Fruit fly (Drosophila melanogaster) whole organism, wandering third instar larva: ENCODE measurements around the gene CG13026.

Source experiments
- Abd-B ChIP-seq: fragments of >200 bp; optimal IDR thresholded peaks from 2 replicates; lab custom pipeline; 2017; ENCODE audit warnings: missing biosample characterization, missing genetic modification characterization
- CG9705 ChIP-seq: fragments of 200-800 bp; sonication (Bioruptor generic); optimal IDR thresholded peaks from 2 replicates; lab custom pipeline; 2018; ENCODE audit warnings: missing biosample characterization, mild to moderate bottlenecking, missing genetic modification characterization
- CrebA ChIP-seq: fragments of 200-800 bp; sonication (Bioruptor generic); optimal IDR thresholded peaks from 2 replicates; lab custom pipeline; 2016; ENCODE audit warnings: missing biosample characterization, mild to moderate bottlenecking, missing genetic modification characterization, borderline replicate concordance
- Dfd ChIP-seq: fragments of >200 bp; optimal IDR thresholded peaks from 2 replicates; lab custom pipeline; 2017; ENCODE audit warnings: missing biosample characterization, missing genetic modification characterization
- Dif ChIP-seq: fragments of 200-275, 200-300 bp; sonication (Bioruptor generic); optimal IDR thresholded peaks from 2 replicates; lab custom pipeline; 2018; ENCODE audit warnings: missing biosample characterization, missing genetic modification characterization; ENCODE audit not compliant: partially characterized antibody
- GATAd ChIP-seq: sonication (Bioruptor generic); optimal IDR thresholded peaks from 2 replicates; lab custom pipeline; 2016; ENCODE audit warnings: missing biosample characterization, missing genetic modification characterization
- HLH106 ChIP-seq: fragments of 200-800 bp; optimal IDR thresholded peaks from 3 replicates; lab custom pipeline; 2019; ENCODE audit warnings: missing biosample characterization, mild to moderate bottlenecking, missing genetic modification characterization, moderate library complexity
- Hnf4 ChIP-seq: fragments of 200-800 bp; sonication (Bioruptor generic); optimal IDR thresholded peaks from 2 replicates; lab custom pipeline; 2016; ENCODE audit warnings: missing biosample characterization, mild to moderate bottlenecking, missing genetic modification characterization
- Hr83 ChIP-seq: fragments of 200-300 bp; sonication (Bioruptor generic); optimal IDR thresholded peaks from 2 replicates; lab custom pipeline; 2016; ENCODE audit warnings: missing biosample characterization, mild to moderate bottlenecking, missing genetic modification characterization, moderate library complexity; ENCODE audit not compliant: poor library complexity, severe bottlenecking
- Jra ChIP-seq: sonication (Bioruptor generic); optimal IDR thresholded peaks from 2 replicates; lab custom pipeline; 2016; ENCODE audit warnings: missing biosample characterization, missing genetic modification characterization
- Mio ChIP-seq: sonication (Bioruptor generic); optimal IDR thresholded peaks from 2 replicates; lab custom pipeline; 2016; ENCODE audit warnings: missing biosample characterization, missing genetic modification characterization
- Myc ChIP-seq: fragments of >200 bp; optimal IDR thresholded peaks from 2 replicates; lab custom pipeline; 2017
- Rel ChIP-seq, 2 experiments: fragments of 200-800 bp; sonication (Bioruptor generic) in 1 of 2; optimal IDR thresholded peaks; 2 replicates in 1 of 2; 3 replicates in 1 of 2; lab custom pipeline; 2016 to 2019; ENCODE audit warnings: mild to moderate bottlenecking in 2 of 2, missing biosample characterization in 2 of 2, missing genetic modification characterization in 2 of 2, moderate library complexity in 1 of 2
- Sp1 ChIP-seq: fragments of 200-800 bp; sonication (Bioruptor generic); optimal IDR thresholded peaks from 3 replicates; lab custom pipeline; 2019; ENCODE audit warnings: missing biosample characterization, mild to moderate bottlenecking, missing genetic modification characterization, moderate library complexity
- Vsx2 ChIP-seq: fragments of 200-300, 225-300 bp; sonication (Bioruptor generic); optimal IDR thresholded peaks from 2 replicates; lab custom pipeline; 2018; ENCODE audit warnings: missing biosample characterization, missing genetic modification characterization; ENCODE audit not compliant: partially characterized antibody
- br ChIP-seq: fragments of 200-800 bp; sonication (Bioruptor generic); optimal IDR thresholded peaks from 2 replicates; lab custom pipeline; 2016; ENCODE audit warnings: missing biosample characterization, missing genetic modification characterization
- dl ChIP-seq, 2 experiments: fragments of 175-275, 200-275 bp in 1 of 2; fragments of 200-275 bp in 1 of 2; sonication (Bioruptor generic); optimal IDR thresholded peaks; lab custom pipeline; 2018; ENCODE audit warnings: mild to moderate bottlenecking in 2 of 2, missing biosample characterization in 2 of 2, missing genetic modification characterization in 2 of 2, moderate library complexity in 2 of 2; ENCODE audit not compliant: partially characterized antibody in 2 of 2, insufficient read depth in 1 of 2
- dsf ChIP-seq: sonication (Bioruptor generic); optimal IDR thresholded peaks from 2 replicates; lab custom pipeline; 2016; ENCODE audit warnings: missing biosample characterization, missing genetic modification characterization, borderline replicate concordance
- ey ChIP-seq: fragments of 200-800 bp; sonication (Bioruptor generic); optimal IDR thresholded peaks from 2 replicates; lab custom pipeline; 2016; ENCODE audit warnings: missing biosample characterization, missing genetic modification characterization
- foxo ChIP-seq, 2 experiments: fragments of 200-800 bp; sonication (Bioruptor generic); optimal IDR thresholded peaks; 2 replicates in 1 of 2; 3 replicates in 1 of 2; lab custom pipeline; 2016 to 2017; ENCODE audit warnings: missing biosample characterization in 2 of 2, missing genetic modification characterization in 2 of 2
- fru ChIP-seq: fragments of 200-800 bp; sonication (Bioruptor generic); optimal IDR thresholded peaks from 3 replicates; lab custom pipeline; 2016; ENCODE audit warnings: missing biosample characterization, mild to moderate bottlenecking, missing genetic modification characterization
- h ChIP-seq: fragments of 200-800 bp; sonication (Bioruptor generic); optimal IDR thresholded peaks from 3 replicates; lab custom pipeline; 2016; ENCODE audit warnings: missing biosample characterization, mild to moderate bottlenecking, missing genetic modification characterization
- jim ChIP-seq: fragments of 175-275, 200-325 bp; sonication (Bioruptor generic); optimal IDR thresholded peaks from 2 replicates; lab custom pipeline; 2016; ENCODE audit warnings: missing biosample characterization, mild to moderate bottlenecking, missing genetic modification characterization
- lola ChIP-seq: fragments of >200 bp; optimal IDR thresholded peaks from 2 replicates; lab custom pipeline; 2017; ENCODE audit warnings: missing biosample characterization, missing genetic modification characterization
- pan ChIP-seq: fragments of >200 bp; optimal IDR thresholded peaks from 2 replicates; lab custom pipeline; 2017
- psq ChIP-seq: fragments of 200-800 bp; sonication (Bioruptor generic); optimal IDR thresholded peaks from 3 replicates; lab custom pipeline; 2017; ENCODE audit warnings: missing biosample characterization, mild to moderate bottlenecking, missing genetic modification characterization, moderate library complexity
- rgr ChIP-seq: fragments of 200-800 bp; sonication (Bioruptor generic); optimal IDR thresholded peaks from 3 replicates; lab custom pipeline; 2016; ENCODE audit warnings: missing biosample characterization, mild to moderate bottlenecking, missing genetic modification characterization
- tai ChIP-seq: sonication (Bioruptor generic); optimal IDR thresholded peaks from 2 replicates; lab custom pipeline; 2016; ENCODE audit warnings: missing biosample characterization, missing genetic modification characterization

Gene CG13026

dm6 chr3L:16724561-16724960, 1.4 kb downstream of the CG13026 start, which contains the start of gene CG13031:
Gene CG13031, plus strand, starts transcription at chr3L:16724861.
- no peak for TF ChIP-seq jim (GFP tag; lab: Kevin White, UChicago)
- no peak for TF ChIP-seq Dfd

- TF ChIP-seq Mio (GFP tag; lab: Kevin White, UChicago), result no peak
- no peak for TF ChIP-seq Sp1
- TF ChIP-seq tai (GFP tag; lab: Kevin White, UChicago), result no peak
- TF ChIP-seq Rel (GFP tag; optimal IDR thresholded peaks at IDR 0.05; lab: Kevin White, UChicago), result no peak
- TF ChIP-seq Rel (tag; optimal IDR thresholded peaks at IDR 0.05; lab: Kevin White, UChicago), result no peak
- no peak for TF ChIP-seq Vsx2 (GFP tag; lab: Kevin White, UChicago)
- TF ChIP-seq CrebA (GFP tag; lab: Kevin White, UChicago), result no peak
- no peak for TF ChIP-seq dl (GFP tag; optimal IDR thresholded peaks at IDR 0.05; lab: Kevin White, UChicago; ENCODE audit: insufficient read depth in 1 of 2, partially characterized antibody in 2 of 2)
- TF ChIP-seq ey (GFP tag; lab: Kevin White, UChicago), result no peak
- TF ChIP-seq jim (GFP tag; lab: Kevin White, UChicago), result no peak
- no peak for TF ChIP-seq rgr
- TF ChIP-seq Hnf4 (GFP tag; lab: Kevin White, UChicago), result no peak
- no peak for TF ChIP-seq Dif (GFP tag; lab: Kevin White, UChicago)
- no peak for TF ChIP-seq CG9705
Measured at dm6 chr3L:16714193-16714538, 11.8 kb downstream of the CG13026 start.

dm6 chr3L:16713446-16714192, 12.3 kb downstream of the CG13026 start:
- TF ChIP-seq psq (GFP tag; lab: Kevin White, UChicago) (no peak), HLH106 (tag; lab: Kevin White, UChicago) (no peak), Dif (GFP tag; lab: Kevin White, UChicago) (no peak), Myc (lab: Kevin White, UChicago) (no peak), fru (GFP tag; lab: Kevin White, UChicago) (no peak)

dm6 chr3L:16712371-16712770, 13.6 kb downstream of the CG13026 start:
- no peak for TF ChIP-seq Abd-B (GFP tag; lab: Kevin White, UChicago)
- no peak for TF ChIP-seq tai (GFP tag; lab: Kevin White, UChicago)
- TF ChIP-seq pan (lab: Kevin White, UChicago), result no peak
- no peak for TF ChIP-seq CG9705
- TF ChIP-seq CrebA (GFP tag; lab: Kevin White, UChicago), result no peak

- TF ChIP-seq fru (GFP tag; lab: Kevin White, UChicago) (no peak), Hnf4 (GFP tag; lab: Kevin White, UChicago) (no peak), h (peak; percentile 56), Myc (lab: Kevin White, UChicago) (peak; percentile 86), Jra (GFP tag; lab: Kevin White, UChicago) (peak; percentile 47), br (GFP tag; lab: Kevin White, UChicago) (no peak), lola (no peak), Rel (GFP tag; optimal IDR thresholded peaks at IDR 0.05; lab: Kevin White, UChicago) (no peak), Rel (tag; optimal IDR thresholded peaks at IDR 0.05; lab: Kevin White, UChicago) (peak; percentile 42), Hr83 (GFP tag; lab: Kevin White, UChicago) (peak; percentile 43), Vsx2 (GFP tag; lab: Kevin White, UChicago) (no peak), GATAd (GFP tag; lab: Kevin White, UChicago) (no peak), foxo (GFP tag; optimal IDR thresholded peaks at IDR 0.05; lab: Kevin White, UChicago) (peak in 1 of 2 experiments; percentile 45), Dif (GFP tag; lab: Kevin White, UChicago) (peak; percentile 17), dsf (GFP tag; lab: Kevin White, UChicago) (peak; percentile 41), ey (GFP tag; lab: Kevin White, UChicago) (no peak), tai (GFP tag; lab: Kevin White, UChicago) (no peak), Dfd (no peak), rgr (peak; percentile 41), Sp1 (peak; percentile 44)
- TF ChIP-seq, all 38 proteins: peak for 10
Measured at dm6 chr3L:16711430-16712228, 14.3 kb downstream of the CG13026 start, which contains the start of the genes CG43954, Lasp and Dab. Gene CG43954, minus strand, starts transcription at chr3L:16711677. Gene Lasp, minus strand, starts transcription at chr3L:16711677. Gene Dab, plus strand, starts transcription at chr3L:16712126.
